Fruit fly (Drosophila melanogaster): ENCODE data around the gene CG13712.
A peak's percentile ranks its signal among the peaks of the same experiment; 100 is the strongest.

The CG13712 gene

dm6 chr3L:4708536-4708935 lies 1.2 kb downstream of the CG13712 start:
- no peak for TF ChIP-seq fd64A (GFP tag; optimal IDR thresholded peaks at IDR 0.05)
- no peak for TF ChIP-seq CG17186 (GFP tag; optimal IDR thresholded peaks at IDR 0.05)
- no peak for TF ChIP-seq tap (tag; optimal IDR thresholded peaks at IDR 0.05)
- no peak for TF ChIP-seq Ets97D (GFP tag; optimal IDR thresholded peaks at IDR 0.05)
- no peak for TF ChIP-seq ase (GFP tag; IDR thresholded peaks at IDR 0.05)
- no peak for TF ChIP-seq chn (GFP tag; optimal IDR thresholded peaks at IDR 0.05)
- no peak for TF ChIP-seq jing (GFP tag; optimal IDR thresholded peaks at IDR 0.05)
- TF ChIP-seq CG14441 (GFP tag; IDR thresholded peaks at IDR 0.05), result no peak
- no peak for TF ChIP-seq CG7987 (GFP tag; optimal IDR thresholded peaks at IDR 0.05)
- no peak for TF ChIP-seq sna (GFP tag; IDR thresholded peaks at IDR 0.05; ENCODE audit: partially characterized antibody)

DNA sequence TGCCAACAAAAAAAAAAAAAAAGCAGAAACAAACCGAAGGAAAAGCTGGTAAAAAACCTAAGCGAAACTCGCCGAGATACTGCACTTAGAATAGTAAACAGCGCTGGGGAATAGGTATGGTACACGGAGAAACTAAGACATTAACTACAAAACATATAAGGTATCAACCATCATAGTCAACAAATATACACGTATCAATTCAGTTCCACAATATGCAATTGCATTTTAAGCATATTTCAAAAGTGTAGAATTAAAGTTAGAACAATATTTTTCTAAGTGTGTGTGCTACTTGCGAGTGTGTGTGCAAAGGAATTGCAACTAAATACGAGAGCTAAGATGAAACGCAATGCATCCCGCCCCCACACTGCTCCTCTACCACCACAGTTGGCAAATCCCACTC lies 1.9 kb downstream of the CG13712 start:
- TF ChIP-seq ash1 (GFP tag; optimal IDR thresholded peaks at IDR 0.05) (no peak), bsh (GFP tag; optimal IDR thresholded peaks at IDR 0.05) (peak in 1 of 2 experiments; percentile 70), CG7963 (GFP tag; IDR thresholded peaks at IDR 0.05; ENCODE audit: partially characterized antibody) (no peak), Drgx (GFP tag; IDR thresholded peaks at IDR 0.05) (peak; percentile 82)

DNA sequence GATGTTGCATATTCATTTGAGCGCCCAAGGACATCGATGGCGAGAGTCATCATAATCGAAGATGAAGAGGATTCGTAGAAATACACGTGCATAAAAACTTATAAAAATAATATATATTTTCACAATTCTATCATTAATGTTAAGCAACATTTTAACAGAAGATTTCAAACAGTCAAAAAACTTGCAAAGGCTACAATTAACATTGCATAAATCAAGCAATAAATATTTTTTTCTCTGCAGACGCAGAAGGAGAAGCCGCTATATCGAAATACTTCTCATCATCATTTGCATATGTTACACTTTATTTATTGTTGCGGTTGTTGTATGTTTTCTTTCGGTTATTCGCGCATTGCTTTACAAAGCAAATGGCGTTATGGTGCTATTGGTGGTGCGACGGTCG lies 7.7 kb downstream of the CG13712 start:
- TF ChIP-seq CG9817 (tag; optimal IDR thresholded peaks at IDR 0.05), result no peak
- TF ChIP-seq CG32772 (GFP tag; IDR thresholded peaks at IDR 0.05), result no peak
- no peak for TF ChIP-seq Awh (GFP tag; IDR thresholded peaks at IDR 0.05)
- TF ChIP-seq CG42726 (GFP tag; IDR thresholded peaks at IDR 0.05; ENCODE audit: partially characterized antibody), result no peak
- TF ChIP-seq fu2 (GFP tag; optimal IDR thresholded peaks at IDR 0.05), result no peak
- no peak for TF ChIP-seq MTF-1 (GFP tag; optimal IDR thresholded peaks at IDR 0.05; ENCODE audit: borderline replicate concordance)
- no peak for TF ChIP-seq CG8924 (tag; optimal IDR thresholded peaks at IDR 0.05)
- no peak for TF ChIP-seq al (GFP tag; IDR thresholded peaks at IDR 0.05)
- TF ChIP-seq her (GFP tag; optimal IDR thresholded peaks at IDR 0.05), result no peak
- TF ChIP-seq esg (GFP tag; conservative IDR thresholded peaks at IDR 0.05), result no peak
- TF ChIP-seq fd96Cb (tag; optimal IDR thresholded peaks at IDR 0.05), result no peak
- TF ChIP-seq CrebB (tag; optimal IDR thresholded peaks at IDR 0.05), result no peak
- TF ChIP-seq CG12942 (GFP tag; optimal IDR thresholded peaks at IDR 0.05), result no peak
- no peak for TF ChIP-seq trem (tag; optimal IDR thresholded peaks at IDR 0.05)
- no peak for TF ChIP-seq hkb (optimal IDR thresholded peaks at IDR 0.05)
- TF ChIP-seq hkb (GFP tag; IDR thresholded peaks at IDR 0.05), result no peak
- TF ChIP-seq prd (optimal IDR thresholded peaks at IDR 0.05), result no peak
- TF ChIP-seq prd (GFP tag; IDR thresholded peaks at IDR 0.05), result no peak
- no peak for TF ChIP-seq CG2116 (GFP tag; optimal IDR thresholded peaks at IDR 0.05)
- no peak for TF ChIP-seq CG31441 (GFP tag; IDR thresholded peaks at IDR 0.05)
- TF ChIP-seq CG17912 (GFP tag; optimal IDR thresholded peaks at IDR 0.05), result no peak
- TF ChIP-seq CG13894 (tag; optimal IDR thresholded peaks at IDR 0.05), result no peak

DNA sequence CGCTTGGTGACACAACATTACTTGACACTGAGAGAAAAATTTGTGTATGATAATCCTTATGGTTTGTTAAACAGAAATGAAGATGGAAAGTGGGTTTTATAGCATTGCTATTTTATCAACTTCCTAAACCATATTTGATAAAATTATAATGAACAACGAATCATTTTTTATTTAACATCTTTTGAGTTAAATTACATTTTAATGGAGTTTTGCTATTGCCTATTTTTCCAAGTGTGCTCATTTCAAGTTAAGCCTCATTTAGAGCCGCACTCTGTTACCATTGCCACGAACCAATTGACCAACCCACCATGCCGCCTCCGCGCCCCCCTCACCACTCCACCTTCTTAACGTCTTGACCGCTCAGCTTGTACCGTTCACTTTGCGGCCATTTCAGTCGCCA lies 9.6 kb downstream of the CG13712 start:
- no peak for TF ChIP-seq Dp (GFP tag; optimal IDR thresholded peaks at IDR 0.05)
- no peak for TF ChIP-seq CG11723 (GFP tag; optimal IDR thresholded peaks at IDR 0.05)
- peak; percentile 12 for TF ChIP-seq lab (GFP tag; optimal IDR thresholded peaks at IDR 0.05)
- no peak for TF ChIP-seq tio (GFP tag; optimal IDR thresholded peaks at IDR 0.05)
- TF ChIP-seq MESR4 (GFP tag; optimal IDR thresholded peaks at IDR 0.05), result no peak
- no peak for TF ChIP-seq al (GFP tag; IDR thresholded peaks at IDR 0.05)
- TF ChIP-seq CG2889 (GFP tag; IDR thresholded peaks at IDR 0.05), result no peak
- no peak for TF ChIP-seq CG14014 (GFP tag; IDR thresholded peaks at IDR 0.05)
- no peak for TF ChIP-seq ewg (GFP tag; optimal IDR thresholded peaks at IDR 0.05)
- TF ChIP-seq Bteb2 (GFP tag; optimal IDR thresholded peaks at IDR 0.05), result no peak
- no peak for TF ChIP-seq inv (GFP tag; IDR thresholded peaks at IDR 0.05; ENCODE audit: partially characterized antibody)
- no peak for TF ChIP-seq Fer1 (GFP tag; optimal IDR thresholded peaks at IDR 0.05)
- TF ChIP-seq Xrp1 (GFP tag; IDR thresholded peaks at IDR 0.05), result peak; percentile 35; the same call in 1 of the 2 replicates
- no peak for TF ChIP-seq ken (GFP tag; IDR thresholded peaks at IDR 0.05)
- no peak for TF ChIP-seq Awh (GFP tag; IDR thresholded peaks at IDR 0.05)
- TF ChIP-seq CG14710 (tag; optimal IDR thresholded peaks at IDR 0.05), result no peak

Measured in whole organism, embryonic.